Fruit fly (Drosophila melanogaster) whole organism: Measurements from ENCODE around the gene CG16723.

ENCODE experiments used
- CG8478 ChIP-seq: fragments of >200 bp; optimal IDR thresholded peaks from 2 replicates; lab custom pipeline; 2018; ENCODE audit warnings: inconsistent platforms
- Dll ChIP-seq: fragments of >200 bp; optimal IDR thresholded peaks from 2 replicates; lab custom pipeline; 2017

- TF ChIP-seq Dll (lab: Kevin White, UChicago) (no peak), CG8478 (no peak)
Measured at dm6 chr3R:23592669-23593068, 3.4 kb downstream of the CG16723 start, which contains the start of gene CG33337.
